Fruit fly (Drosophila melanogaster) whole organism, embryonic: ENCODE measurements around the gene CG12171.

Source experiments
- CG10267 ChIP-seq: fragments of 200-800 bp; sonication (Bioruptor generic); optimal IDR thresholded peaks from 2 replicates; lab custom pipeline; 2018; ENCODE audit warnings: missing biosample characterization, mild to moderate bottlenecking, missing genetic modification characterization, moderate library complexity
- CG10543 ChIP-seq: fragments of 200-800 bp; sonication (Bioruptor generic); optimal IDR thresholded peaks from 3 replicates; lab custom pipeline; 2017; ENCODE audit warnings: missing biosample characterization, mild to moderate bottlenecking, missing genetic modification characterization, moderate library complexity
- CG11093 ChIP-seq: fragments of 200-800 bp; sonication (Bioruptor generic); IDR thresholded peaks from 3 replicates; pipeline ENCODE4 v1.3.6; 2022; ENCODE audit warnings: missing biosample characterization, missing genetic modification characterization
- CG12299 ChIP-seq: fragments of 200-800 bp; sonication (Bioruptor generic); optimal IDR thresholded peaks from 2 replicates; lab custom pipeline; 2018; ENCODE audit warnings: missing biosample characterization, mild to moderate bottlenecking, missing genetic modification characterization
- CG14667 ChIP-seq: fragments of 200-800 bp; sonication (Bioruptor generic); IDR thresholded peaks from 2 replicates; pipeline ENCODE4 v1.3.6; 2022; ENCODE audit warnings: missing biosample characterization, missing genetic modification characterization
- CG17802 ChIP-seq: fragments of 200-800 bp; sonication (Bioruptor generic); optimal IDR thresholded peaks from 2 replicates; lab custom pipeline; 2018; ENCODE audit warnings: missing biosample characterization, mild to moderate bottlenecking, missing genetic modification characterization, moderate library complexity
- CG2120 ChIP-seq: fragments of 200-800 bp; sonication (Bioruptor generic); optimal IDR thresholded peaks from 3 replicates; lab custom pipeline; 2016; ENCODE audit warnings: missing biosample characterization, missing genetic modification characterization
- CG2202 ChIP-seq: fragments of 200-800 bp; sonication (Bioruptor generic); optimal IDR thresholded peaks from 2 replicates; lab custom pipeline; 2018; ENCODE audit warnings: missing biosample characterization, mild to moderate bottlenecking, missing genetic modification characterization
- CG30403 ChIP-seq: fragments of 200-800 bp; sonication (Bioruptor generic); optimal IDR thresholded peaks from 3 replicates; lab custom pipeline; 2016; ENCODE audit warnings: missing biosample characterization, missing genetic modification characterization
- CG30431 ChIP-seq: fragments of 200-800 bp; sonication (Bioruptor generic); optimal IDR thresholded peaks from 2 replicates; lab custom pipeline; 2017; ENCODE audit warnings: missing biosample characterization, missing genetic modification characterization
- CG32772 ChIP-seq: fragments of 200-800 bp; sonication (Bioruptor generic); IDR thresholded peaks from 2 replicates; pipeline ENCODE4 v1.3.6; 2022; ENCODE audit warnings: missing biosample characterization, missing genetic modification characterization
- CG3281 ChIP-seq: fragments of 200-800 bp; sonication (Bioruptor generic); optimal IDR thresholded peaks from 3 replicates; lab custom pipeline; 2017; ENCODE audit warnings: missing biosample characterization, mild to moderate bottlenecking, missing genetic modification characterization
- CG4404 ChIP-seq: fragments of 200-800 bp; sonication (Bioruptor generic); IDR thresholded peaks from 2 replicates; pipeline ENCODE4 v1.3.6; 2022; ENCODE audit warnings: missing biosample characterization, missing genetic modification characterization
- CG7357 ChIP-seq: fragments of 200-800 bp; sonication (Bioruptor generic); IDR thresholded peaks from 3 replicates; pipeline ENCODE4 v1.3.6; 2022; ENCODE audit warnings: missing biosample characterization, missing genetic modification characterization
- CG8388 ChIP-seq: fragments of 200-800 bp; sonication (Bioruptor generic); optimal IDR thresholded peaks from 2 replicates; lab custom pipeline; 2019; ENCODE audit warnings: missing biosample characterization, mild to moderate bottlenecking, missing genetic modification characterization, moderate library complexity
- CTCF ChIP-seq: fragments of 200-800 bp; sonication (Bioruptor generic); optimal IDR thresholded peaks from 2 replicates; lab custom pipeline; 2017; ENCODE audit warnings: missing biosample characterization, mild to moderate bottlenecking, missing genetic modification characterization, moderate library complexity
- Dfd ChIP-seq, 2 experiments: fragments of >200 bp; optimal IDR thresholded peaks; 2 replicates each; lab custom pipeline; 2017; ENCODE audit warnings: missing biosample characterization in 2 of 2, missing genetic modification characterization in 2 of 2
- ERR ChIP-seq: fragments of 200-800 bp; sonication (Bioruptor generic); optimal IDR thresholded peaks from 2 replicates; lab custom pipeline; 2016; ENCODE audit warnings: missing biosample characterization, missing genetic modification characterization
- Mrtf ChIP-seq: fragments of 200-800 bp; sonication (Bioruptor generic); IDR thresholded peaks from 3 replicates; pipeline ENCODE4 v1.3.6; 2022; ENCODE audit warnings: missing biosample characterization, missing genetic modification characterization
- Myb ChIP-seq: fragments of 200-800 bp; sonication (Bioruptor generic); optimal IDR thresholded peaks from 2 replicates; lab custom pipeline; 2016; ENCODE audit warnings: missing biosample characterization, missing genetic modification characterization
- NK7.1 ChIP-seq: fragments of 200-800 bp; sonication (Bioruptor generic); optimal IDR thresholded peaks from 3 replicates; lab custom pipeline; 2016; ENCODE audit warnings: missing biosample characterization, missing genetic modification characterization
- Pdp1 ChIP-seq, 2 experiments: fragments of 200-800 bp; sonication (Bioruptor generic); optimal IDR thresholded peaks; 3 replicates each; lab custom pipeline; 2016; ENCODE audit warnings: missing biosample characterization in 2 of 2, missing genetic modification characterization in 2 of 2, mild to moderate bottlenecking in 1 of 2, moderate library complexity in 1 of 2
- Scr ChIP-seq: fragments of 200-800 bp; sonication (Bioruptor generic); IDR thresholded peaks from 2 replicates; pipeline ENCODE4 v1.3.6; 2022; ENCODE audit warnings: missing biosample characterization, missing genetic modification characterization; ENCODE audit not compliant: partially characterized antibody
- Six4 ChIP-seq: fragments of 200-800 bp; sonication (Bioruptor generic); optimal IDR thresholded peaks from 2 replicates; lab custom pipeline; 2016; ENCODE audit warnings: missing biosample characterization, missing genetic modification characterization
- Ssrp ChIP-seq: fragments of 200-800 bp; sonication (Bioruptor generic); optimal IDR thresholded peaks from 2 replicates; lab custom pipeline; 2018; ENCODE audit warnings: missing biosample characterization, mild to moderate bottlenecking, missing genetic modification characterization, moderate library complexity
- Xrp1 ChIP-seq: fragments of 200-800 bp; sonication (Bioruptor generic); IDR thresholded peaks from 2 replicates; pipeline ENCODE4 v1.3.6; 2022; ENCODE audit warnings: missing biosample characterization, missing genetic modification characterization
- ap ChIP-seq: fragments of 200-800 bp; sonication (Bioruptor generic); IDR thresholded peaks from 2 replicates; pipeline ENCODE4 v1.3.6; 2022; ENCODE audit warnings: missing biosample characterization, missing genetic modification characterization
- bcd ChIP-seq: fragments of 200-800 bp; sonication (Bioruptor generic); optimal IDR thresholded peaks from 2 replicates; lab custom pipeline; 2017; ENCODE audit warnings: missing biosample characterization, mild to moderate bottlenecking, missing genetic modification characterization
- cato ChIP-seq: fragments of 200-800 bp; sonication (Bioruptor generic); optimal IDR thresholded peaks from 2 replicates; lab custom pipeline; 2016; ENCODE audit warnings: missing biosample characterization, missing genetic modification characterization, borderline replicate concordance
- chif ChIP-seq, 2 experiments: fragments of 200-800 bp; sonication (Bioruptor generic); optimal IDR thresholded peaks; 3 replicates each; lab custom pipeline; 2016; ENCODE audit warnings: missing biosample characterization in 2 of 2, missing genetic modification characterization in 2 of 2
- chinmo ChIP-seq: fragments of 200-800 bp; sonication (Bioruptor generic); IDR thresholded peaks from 4 replicates; pipeline ENCODE4 v1.3.6; 2022; ENCODE audit warnings: missing biosample characterization, missing genetic modification characterization; ENCODE audit not compliant: partially characterized antibody
- chm ChIP-seq: fragments of 200-800 bp; sonication (Bioruptor generic); IDR thresholded peaks from 2 replicates; pipeline ENCODE4 v1.3.6; 2022; ENCODE audit warnings: missing biosample characterization, missing genetic modification characterization
- chn ChIP-seq: fragments of 200-800 bp; sonication (Bioruptor generic); optimal IDR thresholded peaks from 2 replicates; lab custom pipeline; 2016; ENCODE audit warnings: missing biosample characterization, missing genetic modification characterization
- dm ChIP-seq: fragments of 200-800 bp; sonication (Bioruptor generic); optimal IDR thresholded peaks from 3 replicates; lab custom pipeline; 2016; ENCODE audit warnings: missing biosample characterization, missing genetic modification characterization
- dmrt99B ChIP-seq: fragments of 200-800 bp; sonication (Bioruptor generic); optimal IDR thresholded peaks from 2 replicates; lab custom pipeline; 2018; ENCODE audit warnings: missing biosample characterization, mild to moderate bottlenecking, missing genetic modification characterization, moderate library complexity
- eyg ChIP-seq: fragments of 200-800 bp; sonication (Bioruptor generic); optimal IDR thresholded peaks from 3 replicates; lab custom pipeline; 2016; ENCODE audit warnings: missing biosample characterization, missing genetic modification characterization
- fru ChIP-seq: fragments of >200 bp; optimal IDR thresholded peaks from 2 replicates; lab custom pipeline; 2017
- gcm ChIP-seq: fragments of 200-800 bp; sonication (Bioruptor generic); optimal IDR thresholded peaks from 2 replicates; lab custom pipeline; 2019; ENCODE audit warnings: missing biosample characterization, mild to moderate bottlenecking, missing genetic modification characterization, moderate library complexity
- hb ChIP-seq: fragments of 200-800 bp; sonication (Bioruptor generic); IDR thresholded peaks from 3 replicates; pipeline ENCODE4 v1.3.6; 2022; ENCODE audit warnings: missing biosample characterization, missing genetic modification characterization; ENCODE audit not compliant: partially characterized antibody
- jigr1 ChIP-seq: fragments of 200-800 bp; sonication (Bioruptor generic); IDR thresholded peaks from 3 replicates; pipeline ENCODE4 v1.3.6; 2022; ENCODE audit warnings: missing biosample characterization, missing genetic modification characterization
- klu ChIP-seq: fragments of 200-800 bp; sonication (Bioruptor generic); IDR thresholded peaks from 2 replicates; pipeline ENCODE4 v1.3.6; 2022; ENCODE audit warnings: missing biosample characterization, missing genetic modification characterization
- mirr ChIP-seq: fragments of 200-800 bp; sonication (Bioruptor generic); optimal IDR thresholded peaks from 3 replicates; lab custom pipeline; 2018; ENCODE audit warnings: missing biosample characterization, mild to moderate bottlenecking, missing genetic modification characterization
- phol ChIP-seq: fragments of 200-800 bp; sonication (Bioruptor generic); optimal IDR thresholded peaks from 3 replicates; lab custom pipeline; 2018; ENCODE audit warnings: missing biosample characterization, mild to moderate bottlenecking, missing genetic modification characterization, moderate library complexity
- pzg ChIP-seq: fragments of 200-800 bp; sonication (Bioruptor generic); optimal IDR thresholded peaks from 3 replicates; lab custom pipeline; 2018; ENCODE audit warnings: missing biosample characterization, mild to moderate bottlenecking, missing genetic modification characterization, moderate library complexity
- schlank ChIP-seq: fragments of 200-800 bp; sonication (Bioruptor generic); optimal IDR thresholded peaks from 2 replicates; lab custom pipeline; 2018; ENCODE audit warnings: missing biosample characterization, mild to moderate bottlenecking, missing genetic modification characterization
- sug ChIP-seq: fragments of 200-800 bp; optimal IDR thresholded peaks from 2 replicates; lab custom pipeline; 2019; ENCODE audit warnings: missing biosample characterization, mild to moderate bottlenecking, missing genetic modification characterization, moderate library complexity
- tll ChIP-seq, 2 experiments: fragments of 200-800 bp in 1 of 2; fragments of >200 bp in 1 of 2; sonication (Bioruptor generic) in 1 of 2; optimal IDR thresholded peaks; 2 replicates each; lab custom pipeline; 2017 to 2019; ENCODE audit warnings: missing biosample characterization in 2 of 2, missing genetic modification characterization in 2 of 2, mild to moderate bottlenecking in 1 of 2, moderate library complexity in 1 of 2
- trem ChIP-seq: fragments of 200-800 bp; optimal IDR thresholded peaks from 3 replicates; lab custom pipeline; 2019; ENCODE audit warnings: missing biosample characterization, mild to moderate bottlenecking, missing genetic modification characterization, moderate library complexity
- vfl ChIP-seq: fragments of 200-800 bp; sonication (Bioruptor generic); optimal IDR thresholded peaks from 2 replicates; lab custom pipeline; 2016; ENCODE audit warnings: missing biosample characterization, missing genetic modification characterization
- wek ChIP-seq: fragments of 200-800 bp; sonication (Bioruptor generic); optimal IDR thresholded peaks from 3 replicates; lab custom pipeline; 2018; ENCODE audit warnings: missing biosample characterization, mild to moderate bottlenecking, missing genetic modification characterization, moderate library complexity

The CG12171 gene

DNA sequence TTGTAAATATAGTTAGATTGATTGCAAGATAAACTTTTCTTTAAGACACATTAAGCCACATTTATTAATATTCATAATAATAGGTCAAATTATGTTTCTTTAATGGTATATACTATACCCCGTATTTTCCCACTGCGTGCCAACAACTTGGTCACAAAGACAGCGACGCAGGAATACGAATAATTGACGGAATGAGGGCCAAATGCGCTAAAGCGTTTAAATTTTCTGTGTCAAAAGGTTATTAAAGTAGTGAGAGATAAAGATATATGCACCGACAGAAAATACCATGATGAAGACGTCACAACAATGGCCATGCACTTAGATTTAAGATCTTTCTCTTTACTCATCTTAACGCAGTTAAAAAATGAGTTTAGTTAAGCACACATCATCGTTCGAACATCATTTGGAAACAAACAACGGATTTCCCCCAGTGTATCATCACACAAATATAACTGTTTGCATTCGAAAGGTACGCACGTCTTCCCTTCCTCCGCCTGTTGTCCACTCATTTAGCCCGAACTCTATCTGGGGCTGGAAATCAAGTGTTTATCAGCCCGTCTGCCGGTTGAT is 13.0 kb upstream of the CG12171 start (continued):
- peak; percentile 37 for TF ChIP-seq CG30431 (GFP tag; lab: Kevin White, UChicago)
- TF ChIP-seq ERR (GFP tag; lab: Kevin White, UChicago): peak; percentile 43
- TF ChIP-seq jigr1 (GFP tag; lab: Robert Waterston, UW): peak; percentile 65; the same call in 1 of the 3 replicates
- TF ChIP-seq Ssrp (tag; lab: Kevin White, UChicago): peak; percentile 43
- no peak for TF ChIP-seq tll (GFP tag; optimal IDR thresholded peaks at IDR 0.05; lab: Kevin White, UChicago)
- TF ChIP-seq chn (GFP tag; lab: Kevin White, UChicago): peak; percentile 43
- TF ChIP-seq CG8388 (GFP tag; lab: Kevin White, UChicago): peak; percentile 62
- peak; percentile 63 for TF ChIP-seq CG2120
- no peak for TF ChIP-seq pzg (GFP tag; lab: Kevin White, UChicago)
- TF ChIP-seq phol (tag; lab: Kevin White, UChicago): peak; percentile 71
- peak; percentile 3 for TF ChIP-seq CG3281 (GFP tag; lab: Kevin White, UChicago)
- peak; percentile 64 for TF ChIP-seq CG14667 (GFP tag; lab: Robert Waterston, UW)
- peak; percentile 46 for TF ChIP-seq dm (GFP tag; lab: Kevin White, UChicago)
- no peak for TF ChIP-seq NK7.1
- TF ChIP-seq klu (GFP tag; lab: Robert Waterston, UW): peak; percentile 18; the same call in 1 of the 2 replicates
- peak; percentile 53 for TF ChIP-seq Myb (GFP tag; lab: Kevin White, UChicago)
- TF ChIP-seq gcm (GFP tag; lab: Kevin White, UChicago): peak; percentile 38
- peak; percentile 61; the same call in 1 of the 3 replicates for TF ChIP-seq CG7357 (GFP tag; lab: Robert Waterston, UW)
- TF ChIP-seq CG12299 (tag; lab: Kevin White, UChicago): peak; percentile 22
- TF ChIP-seq fru (lab: Kevin White, UChicago): no peak
- TF ChIP-seq chinmo (GFP tag; lab: Robert Waterston, UW): no peak
- peak; percentile 39; the same call in 1 of the 2 replicates for TF ChIP-seq CG4404
- peak; percentile 44 for TF ChIP-seq vfl
- TF ChIP-seq sug (tag; lab: Kevin White, UChicago): peak; percentile 13
- TF ChIP-seq CG30403 (GFP tag; lab: Kevin White, UChicago): peak; percentile 75
- peak; percentile 32; the same call in 1 of the 2 replicates for TF ChIP-seq CG32772 (GFP tag; lab: Robert Waterston, UW)
- peak; percentile 47 for TF ChIP-seq CG10267 (tag; lab: Kevin White, UChicago)
- TF ChIP-seq CG17802: peak; percentile 54
- TF ChIP-seq mirr (GFP tag; lab: Kevin White, UChicago): peak; percentile 18
- TF ChIP-seq Scr: no peak
- TF ChIP-seq trem (tag; lab: Kevin White, UChicago): peak; percentile 12
- TF ChIP-seq dmrt99B (tag; lab: Kevin White, UChicago): peak; percentile 84
- TF ChIP-seq eyg (GFP tag; lab: Kevin White, UChicago): no peak
- TF ChIP-seq chif (GFP tag; optimal IDR thresholded peaks at IDR 0.05; lab: Kevin White, UChicago): peak in 1 of 2 experiments; percentile 65
- TF ChIP-seq CG10543 (GFP tag; lab: Kevin White, UChicago): no peak
- TF ChIP-seq Xrp1: peak; percentile 59
- peak; percentile 53 for TF ChIP-seq ap
- TF ChIP-seq CG2202 (tag; lab: Kevin White, UChicago): peak; percentile 27
- peak; percentile 42 for TF ChIP-seq cato (GFP tag; lab: Kevin White, UChicago)
- TF ChIP-seq hb (GFP tag; lab: Robert Waterston, UW): no peak
- no peak for TF ChIP-seq CG11093
- peak; percentile 29 for TF ChIP-seq wek
- no peak for TF ChIP-seq Dfd (GFP tag; optimal IDR thresholded peaks at IDR 0.05; lab: Kevin White, UChicago)
- peak; percentile 59 for TF ChIP-seq bcd (GFP tag; lab: Kevin White, UChicago)
- peak; percentile 65 for TF ChIP-seq Mrtf (GFP tag; lab: Robert Waterston, UW)
- peak; percentile 4 for TF ChIP-seq CTCF
- peak; percentile 43 to 70 for TF ChIP-seq Pdp1 (GFP tag; optimal IDR thresholded peaks at IDR 0.05; lab: Kevin White, UChicago)
- peak; percentile 62; the same call in 1 of the 2 replicates for TF ChIP-seq chm (GFP tag; lab: Robert Waterston, UW)
- TF ChIP-seq schlank: no peak
- TF ChIP-seq Six4 (GFP tag; lab: Kevin White, UChicago): peak; percentile 38
